ENCODE assay signal across 1 fruit fly cellular context in genomic region chrX:11379139-11379538, dm6.
TF ChIP-seq lines count a peak whose summit lies in the region.

No protein-coding gene starts in this region.

TF ChIP-seq in whole organism, embryonic, 481 proteins besides CTCF, POLR2A, EP300 and RAD21 (continued from another document and continues in another):
- TF ChIP-seq crol (GFP tag; IDR thresholded peaks at IDR 0.05; lab: Robert Waterston, UW) (no peak), CG8290 (GFP tag; optimal IDR thresholded peaks at IDR 0.05; lab: Kevin White, UChicago) (no peak), CG8290 (tag; optimal IDR thresholded peaks at IDR 0.05; lab: Kevin White, UChicago) (peak in 1 of 2 experiments; percentile 76), CG3995 (GFP tag; optimal IDR thresholded peaks at IDR 0.05; lab: Kevin White, UChicago) (no peak), gro (GFP tag; optimal IDR thresholded peaks at IDR 0.05; lab: Kevin White, UChicago) (peak; percentile 2), Mad (GFP tag; optimal IDR thresholded peaks at IDR 0.05; lab: Kevin White, UChicago) (no peak), sqz (GFP tag; optimal IDR thresholded peaks at IDR 0.05; lab: Kevin White, UChicago) (peak; percentile 3), Optix (GFP tag; IDR thresholded peaks at IDR 0.05; lab: Robert Waterston, UW) (no peak), CG1602 (GFP tag; optimal IDR thresholded peaks at IDR 0.05; lab: Kevin White, UChicago) (no peak), nerfin-1 (tag; optimal IDR thresholded peaks at IDR 0.05; lab: Kevin White, UChicago) (no peak), h (optimal IDR thresholded peaks at IDR 0.05; lab: Kevin White, UChicago) (no peak), hth (optimal IDR thresholded peaks at IDR 0.05; lab: Kevin White, UChicago) (no peak), CG10366 (GFP tag; IDR thresholded peaks at IDR 0.05; lab: Robert Waterston, UW) (peak; percentile 16; the same call in 1 of the 2 replicates), Xrp1 (GFP tag; IDR thresholded peaks at IDR 0.05; lab: Robert Waterston, UW) (peak; percentile 55; the same call in 1 of the 2 replicates), HmgD (GFP tag; optimal IDR thresholded peaks at IDR 0.05; lab: Kevin White, UChicago) (no peak), Ravus (GFP tag; IDR thresholded peaks at IDR 0.05; lab: Robert Waterston, UW) (no peak), gcm (GFP tag; optimal IDR thresholded peaks at IDR 0.05; lab: Kevin White, UChicago) (no peak), CG17912 (GFP tag; optimal IDR thresholded peaks at IDR 0.05; lab: Kevin White, UChicago) (peak; percentile 14), ATbp (GFP tag; optimal IDR thresholded peaks at IDR 0.05; lab: Kevin White, UChicago) (peak; percentile 23), pum (GFP tag; optimal IDR thresholded peaks at IDR 0.05; lab: Kevin White, UChicago) (peak; percentile 0), gcm2 (GFP tag; optimal IDR thresholded peaks at IDR 0.05; lab: Kevin White, UChicago) (no peak), CG12236 (GFP tag; optimal IDR thresholded peaks at IDR 0.05; lab: Kevin White, UChicago) (no peak), usp (GFP tag; optimal IDR thresholded peaks at IDR 0.05; lab: Kevin White, UChicago) (no peak), CG1529 (GFP tag; optimal IDR thresholded peaks at IDR 0.05; lab: Kevin White, UChicago) (no peak), yki (optimal IDR thresholded peaks at IDR 0.05; lab: Kevin White, UChicago) (no peak), cwo (GFP tag; optimal IDR thresholded peaks at IDR 0.05; lab: Kevin White, UChicago) (peak; percentile 45), CG10274 (GFP tag; optimal IDR thresholded peaks at IDR 0.05; lab: Kevin White, UChicago) (no peak), CG2202 (tag; optimal IDR thresholded peaks at IDR 0.05; lab: Kevin White, UChicago) (no peak), Kr (GFP tag; optimal IDR thresholded peaks at IDR 0.05; lab: Kevin White, UChicago) (no peak), slbo (GFP tag; IDR thresholded peaks at IDR 0.05; lab: Robert Waterston, UW) (peak; percentile 65), ranshi (GFP tag; IDR thresholded peaks at IDR 0.05; lab: Robert Waterston, UW) (peak; percentile 54; the same call in 1 of the 2 replicates), lov (optimal IDR thresholded peaks at IDR 0.05; lab: Kevin White, UChicago) (no peak), lov (GFP tag; IDR thresholded peaks at IDR 0.05; lab: Robert Waterston, UW) (no peak), CG2875 (GFP tag; optimal IDR thresholded peaks at IDR 0.05; lab: Kevin White, UChicago) (peak; percentile 3), schlank (tag; optimal IDR thresholded peaks at IDR 0.05; lab: Kevin White, UChicago) (no peak), scrt (GFP tag; optimal IDR thresholded peaks at IDR 0.05; lab: Kevin White, UChicago) (peak; percentile 39), BtbVII (GFP tag; optimal IDR thresholded peaks at IDR 0.05; lab: Kevin White, UChicago) (no peak), CG10543 (GFP tag; optimal IDR thresholded peaks at IDR 0.05; lab: Kevin White, UChicago) (no peak), CG3726 (GFP tag; IDR thresholded peaks at IDR 0.05; lab: Robert Waterston, UW) (no peak), danr (GFP tag; IDR thresholded peaks at IDR 0.05; lab: Robert Waterston, UW) (no peak), Sry-δ (GFP tag; optimal IDR thresholded peaks at IDR 0.05; lab: Kevin White, UChicago) (no peak), Ptx1 (GFP tag; IDR thresholded peaks at IDR 0.05; lab: Robert Waterston, UW) (peak; percentile 56), salm (tag; optimal IDR thresholded peaks at IDR 0.05; lab: Kevin White, UChicago) (no peak), CG9609 (GFP tag; optimal IDR thresholded peaks at IDR 0.05; lab: Kevin White, UChicago) (no peak), CG14860 (GFP tag; IDR thresholded peaks at IDR 0.05; lab: Robert Waterston, UW; ENCODE audit: partially characterized antibody) (no peak), CG11398 (GFP tag; optimal IDR thresholded peaks at IDR 0.05; lab: Kevin White, UChicago) (no peak), CG10321 (GFP tag; IDR thresholded peaks at IDR 0.05; lab: Robert Waterston, UW) (peak; percentile 33; the same call in 1 of the 2 replicates), C15 (GFP tag; IDR thresholded peaks at IDR 0.05; lab: Robert Waterston, UW) (no peak), CG6689 (GFP tag; IDR thresholded peaks at IDR 0.05; lab: Robert Waterston, UW) (peak; percentile 49), knrl (GFP tag; IDR thresholded peaks at IDR 0.05; lab: Robert Waterston, UW; ENCODE audit: partially characterized antibody) (no peak), mirr (GFP tag; optimal IDR thresholded peaks at IDR 0.05; lab: Kevin White, UChicago) (peak; percentile 28), CG12299 (tag; optimal IDR thresholded peaks at IDR 0.05; lab: Kevin White, UChicago) (no peak), CG17328 (GFP tag; IDR thresholded peaks at IDR 0.05; lab: Robert Waterston, UW) (peak; percentile 34; the same call in 1 of the 2 replicates), Dip2 (GFP tag; IDR thresholded peaks at IDR 0.05; lab: Robert Waterston, UW) (no peak), CG4854 (GFP tag; optimal IDR thresholded peaks at IDR 0.05; lab: Kevin White, UChicago) (no peak), trh (GFP tag; optimal IDR thresholded peaks at IDR 0.05; lab: Kevin White, UChicago) (no peak), CG5245 (GFP tag; optimal IDR thresholded peaks at IDR 0.05; lab: Kevin White, UChicago) (no peak), CG8924 (tag; optimal IDR thresholded peaks at IDR 0.05; lab: Kevin White, UChicago) (peak; percentile 53), hkb (optimal IDR thresholded peaks at IDR 0.05; lab: Kevin White, UChicago) (no peak), hkb (GFP tag; IDR thresholded peaks at IDR 0.05; lab: Robert Waterston, UW) (peak; percentile 70), CG10147 (GFP tag; optimal IDR thresholded peaks at IDR 0.05; lab: Kevin White, UChicago) (peak; percentile 43), CkIIα-i1 (GFP tag; IDR thresholded peaks at IDR 0.05; lab: Robert Waterston, UW) (no peak), CG2889 (GFP tag; IDR thresholded peaks at IDR 0.05; lab: Robert Waterston, UW) (no peak), seq (GFP tag; IDR thresholded peaks at IDR 0.05; lab: Robert Waterston, UW) (peak; percentile 68), ab (GFP tag; optimal IDR thresholded peaks at IDR 0.05; lab: Kevin White, UChicago) (no peak), CG17385 (GFP tag; optimal IDR thresholded peaks at IDR 0.05; lab: Kevin White, UChicago) (peak; percentile 48), lmd (GFP tag; IDR thresholded peaks at IDR 0.05; lab: Robert Waterston, UW) (peak; percentile 57), jing (GFP tag; optimal IDR thresholded peaks at IDR 0.05; lab: Kevin White, UChicago) (no peak), zfh2 (GFP tag; optimal IDR thresholded peaks at IDR 0.05; lab: Kevin White, UChicago) (no peak), Pdp1 (GFP tag; optimal IDR thresholded peaks at IDR 0.05; lab: Kevin White, UChicago) (peak in 1 of 2 experiments; percentile 41), lola (GFP tag; optimal IDR thresholded peaks at IDR 0.05; lab: Kevin White, UChicago) (no peak), gem (tag; optimal IDR thresholded peaks at IDR 0.05; lab: Kevin White, UChicago) (peak; percentile 55), tup (GFP tag; optimal IDR thresholded peaks at IDR 0.05; lab: Kevin White, UChicago) (no peak), Aef1 (GFP tag; IDR thresholded peaks at IDR 0.05; lab: Robert Waterston, UW) (peak; percentile 40; the same call in 1 of the 3 replicates), grau (tag; optimal IDR thresholded peaks at IDR 0.05; lab: Kevin White, UChicago) (peak; percentile 46), CG3065 (GFP tag; optimal IDR thresholded peaks at IDR 0.05; lab: Kevin White, UChicago) (no peak), Nf-YC (tag; optimal IDR thresholded peaks at IDR 0.05; lab: Kevin White, UChicago) (peak; percentile 52), lab (GFP tag; optimal IDR thresholded peaks at IDR 0.05; lab: Kevin White, UChicago) (peak; percentile 70), CG9437 (GFP tag; optimal IDR thresholded peaks at IDR 0.05; lab: Kevin White, UChicago) (no peak), CG6813 (GFP tag; optimal IDR thresholded peaks at IDR 0.05; lab: Kevin White, UChicago) (peak; percentile 19), CG18619 (GFP tag; optimal IDR thresholded peaks at IDR 0.05; lab: Kevin White, UChicago) (peak; percentile 14), Med (GFP tag; lab: Kevin White, UChicago) (peak; percentile 80), pnt (GFP tag; optimal IDR thresholded peaks at IDR 0.05; lab: Kevin White, UChicago) (no peak), CG15073 (GFP tag; optimal IDR thresholded peaks at IDR 0.05; lab: Kevin White, UChicago) (no peak), Chrac-16 (GFP tag; optimal IDR thresholded peaks at IDR 0.05; lab: Kevin White, UChicago) (peak; percentile 12), CG17361 (GFP tag; IDR thresholded peaks at IDR 0.05; lab: Robert Waterston, UW) (0 out of 3 replicates have a peak, but pooled peaks have one; percentile 22), pb (GFP tag; optimal IDR thresholded peaks at IDR 0.05; lab: Kevin White, UChicago) (no peak), caup (GFP tag; optimal IDR thresholded peaks at IDR 0.05; lab: Kevin White, UChicago; ENCODE audit: severe bottlenecking) (peak; percentile 11), CG12155 (GFP tag; optimal IDR thresholded peaks at IDR 0.05; lab: Kevin White, UChicago) (no peak), ind (GFP tag; optimal IDR thresholded peaks at IDR 0.05; lab: Kevin White, UChicago) (no peak), Dfd (GFP tag; optimal IDR thresholded peaks at IDR 0.05; lab: Kevin White, UChicago) (no peak), fd3F (GFP tag; optimal IDR thresholded peaks at IDR 0.05; lab: Kevin White, UChicago) (peak; percentile 31), br (optimal IDR thresholded peaks at IDR 0.05; lab: Kevin White, UChicago) (no peak), CG6683 (GFP tag; optimal IDR thresholded peaks at IDR 0.05; lab: Kevin White, UChicago) (no peak), mam (GFP tag; optimal IDR thresholded peaks at IDR 0.05; lab: Kevin White, UChicago) (peak; percentile 50), dimm (GFP tag; IDR thresholded peaks at IDR 0.05; lab: Robert Waterston, UW) (peak; percentile 15; the same call in 1 of the 2 replicates), chinmo (GFP tag; IDR thresholded peaks at IDR 0.05; lab: Robert Waterston, UW; ENCODE audit: partially characterized antibody) (no peak), Rx (GFP tag; IDR thresholded peaks at IDR 0.05; lab: Robert Waterston, UW) (no peak), nom (GFP tag; optimal IDR thresholded peaks at IDR 0.05; lab: Kevin White, UChicago) (no peak), Hr39 (optimal IDR thresholded peaks at IDR 0.05; lab: Kevin White, UChicago) (no peak), CG14441 (GFP tag; IDR thresholded peaks at IDR 0.05; lab: Robert Waterston, UW) (peak; percentile 60), E2f1 (GFP tag; IDR thresholded peaks at IDR 0.05; lab: Robert Waterston, UW) (peak; percentile 45), CG10462 (GFP tag; optimal IDR thresholded peaks at IDR 0.05; lab: Kevin White, UChicago) (no peak), sima (GFP tag; optimal IDR thresholded peaks at IDR 0.05; lab: Kevin White, UChicago) (no peak), CG17829 (tag; optimal IDR thresholded peaks at IDR 0.05; lab: Kevin White, UChicago) (peak; percentile 25), CG18262 (tag; optimal IDR thresholded peaks at IDR 0.05; lab: Kevin White, UChicago) (peak; percentile 42), Gug (GFP tag; IDR thresholded peaks at IDR 0.05; lab: Robert Waterston, UW) (no peak), tgo (GFP tag; IDR thresholded peaks at IDR 0.05; lab: Robert Waterston, UW) (peak; percentile 48; the same call in 2 of the 3 replicates), gfzf (GFP tag; optimal IDR thresholded peaks at IDR 0.05; lab: Kevin White, UChicago) (no peak), fd102C (GFP tag; optimal IDR thresholded peaks at IDR 0.05; lab: Kevin White, UChicago) (no peak), Poxn (GFP tag; IDR thresholded peaks at IDR 0.05; lab: Robert Waterston, UW) (no peak), Rfx (GFP tag; IDR thresholded peaks at IDR 0.05; lab: Robert Waterston, UW) (peak; percentile 52; the same call in 1 of the 2 replicates), CG12391 (tag; optimal IDR thresholded peaks at IDR 0.05; lab: Kevin White, UChicago) (peak; percentile 40), D19A (tag; optimal IDR thresholded peaks at IDR 0.05; lab: Kevin White, UChicago) (peak; percentile 4), CG11456 (GFP tag; IDR thresholded peaks at IDR 0.05; lab: Robert Waterston, UW) (0 out of 3 replicates have a peak, but pooled peaks have one; percentile 50), slou (GFP tag; optimal IDR thresholded peaks at IDR 0.05; lab: Kevin White, UChicago) (no peak), CG4730 (GFP tag; IDR thresholded peaks at IDR 0.05; lab: Robert Waterston, UW) (no peak), Xbp1 (GFP tag; optimal IDR thresholded peaks at IDR 0.05; lab: Kevin White, UChicago) (peak; percentile 19), D19B (GFP tag; optimal IDR thresholded peaks at IDR 0.05; lab: Kevin White, UChicago) (no peak), CG2678 (tag; optimal IDR thresholded peaks at IDR 0.05; lab: Kevin White, UChicago) (peak; percentile 72), ttk (GFP tag; IDR thresholded peaks at IDR 0.05; lab: Robert Waterston, UW) (peak; percentile 52; the same call in 1 of the 2 replicates), CG4820 (GFP tag; optimal IDR thresholded peaks at IDR 0.05; lab: Kevin White, UChicago) (no peak), CG4424 (GFP tag; optimal IDR thresholded peaks at IDR 0.05; lab: Kevin White, UChicago) (no peak), CG11696 (GFP tag; IDR thresholded peaks at IDR 0.05; lab: Robert Waterston, UW) (peak; percentile 71), ac (GFP tag; optimal IDR thresholded peaks at IDR 0.05; lab: Kevin White, UChicago) (no peak), ken (GFP tag; IDR thresholded peaks at IDR 0.05; lab: Robert Waterston, UW) (no peak), Hmx (GFP tag; optimal IDR thresholded peaks at IDR 0.05; lab: Kevin White, UChicago) (no peak), Abd-B (GFP tag; optimal IDR thresholded peaks at IDR 0.05; lab: Kevin White, UChicago) (peak; percentile 23), E2f2 (GFP tag; IDR thresholded peaks at IDR 0.05; lab: Robert Waterston, UW) (no peak), CG16815 (GFP tag; optimal IDR thresholded peaks at IDR 0.05; lab: Kevin White, UChicago) (no peak), Ets65A (GFP tag; lab: Kevin White, UChicago) (peak; percentile 47), vvl (GFP tag; IDR thresholded peaks at IDR 0.05; lab: Robert Waterston, UW) (peak; percentile 65), prd (optimal IDR thresholded peaks at IDR 0.05; lab: Kevin White, UChicago) (no peak), prd (GFP tag; IDR thresholded peaks at IDR 0.05; lab: Robert Waterston, UW) (peak; percentile 55), CG18764 (GFP tag; optimal IDR thresholded peaks at IDR 0.05; lab: Kevin White, UChicago) (no peak), fd64A (GFP tag; optimal IDR thresholded peaks at IDR 0.05; lab: Kevin White, UChicago) (no peak), eve (GFP tag; optimal IDR thresholded peaks at IDR 0.05; lab: Kevin White, UChicago) (no peak)
